Fruit fly (Drosophila melanogaster) whole organism, adult: ENCODE results near the gene Pex10.
A peak's percentile ranks its signal among the peaks of the same experiment; 100 is the strongest.

ENCODE experiments used
- CG11617 ChIP-seq: fragments of 200-800 bp; sonication (Bioruptor generic); optimal IDR thresholded peaks from 2 replicates; lab custom pipeline; 2017; ENCODE audit warnings: mild to moderate bottlenecking, missing biosample characterization, missing genetic modification reagents, missing genetic modification characterization
- CG12768 ChIP-seq: fragments of 200-800 bp; sonication (Bioruptor generic); optimal IDR thresholded peaks from 2 replicates; lab custom pipeline; 2017; ENCODE audit warnings: missing biosample characterization, missing genetic modification characterization, mild to moderate bottlenecking, moderate library complexity, missing genetic modification reagents
- CG14711 ChIP-seq: fragments of 200-800 bp; sonication (Bioruptor generic); optimal IDR thresholded peaks from 2 replicates; lab custom pipeline; 2018; ENCODE audit warnings: missing biosample characterization, mild to moderate bottlenecking, missing genetic modification characterization, moderate library complexity
- CG1620 ChIP-seq: fragments of 200-800 bp; sonication (Bioruptor generic); optimal IDR thresholded peaks from 2 replicates; lab custom pipeline; 2016; ENCODE audit warnings: missing biosample characterization, missing genetic modification characterization
- CG33017 ChIP-seq: fragments of 200-800 bp; sonication (Bioruptor generic); optimal IDR thresholded peaks from 2 replicates; lab custom pipeline; 2018; ENCODE audit warnings: missing biosample characterization, mild to moderate bottlenecking, missing genetic modification characterization, moderate library complexity
- CG5204 ChIP-seq: fragments of 200-800 bp; sonication (Bioruptor generic); optimal IDR thresholded peaks from 2 replicates; lab custom pipeline; 2016; ENCODE audit warnings: missing biosample characterization, missing genetic modification characterization
- CG7045 ChIP-seq: fragments of 200-800 bp; sonication (Bioruptor generic); optimal IDR thresholded peaks from 2 replicates; lab custom pipeline; 2017; ENCODE audit warnings: missing biosample characterization, mild to moderate bottlenecking, missing genetic modification characterization
- CG7101 ChIP-seq: fragments of 200-800 bp; sonication (Bioruptor generic); optimal IDR thresholded peaks from 2 replicates; lab custom pipeline; 2018; ENCODE audit warnings: missing biosample characterization, mild to moderate bottlenecking, missing genetic modification characterization, moderate library complexity
- Clk ChIP-seq: fragments of 200-800 bp; sonication (Bioruptor generic); optimal IDR thresholded peaks from 2 replicates; lab custom pipeline; 2017; ENCODE audit warnings: missing biosample characterization, missing genetic modification characterization
- Crg-1 ChIP-seq: fragments of 200-800 bp; sonication (Bioruptor generic); optimal IDR thresholded peaks from 2 replicates; lab custom pipeline; 2016; ENCODE audit warnings: missing biosample characterization, missing genetic modification characterization
- Hr96 ChIP-seq: fragments of 200-800 bp; sonication (Bioruptor generic); optimal IDR thresholded peaks from 2 replicates; lab custom pipeline; 2016; ENCODE audit warnings: missing biosample characterization, missing genetic modification characterization
- Mnt ChIP-seq: fragments of 200-800 bp; sonication (Bioruptor generic); optimal IDR thresholded peaks from 2 replicates; lab custom pipeline; 2016; ENCODE audit warnings: missing biosample characterization, mild to moderate bottlenecking, missing genetic modification characterization
- bab1 ChIP-seq: fragments of 200-800 bp; sonication (Bioruptor generic); optimal IDR thresholded peaks from 3 replicates; lab custom pipeline; 2019; ENCODE audit warnings: missing biosample characterization, mild to moderate bottlenecking, missing genetic modification characterization, moderate library complexity
- cic ChIP-seq: fragments of 200-800 bp; sonication (Bioruptor generic); optimal IDR thresholded peaks from 2 replicates; lab custom pipeline; 2017; ENCODE audit warnings: missing biosample characterization, mild to moderate bottlenecking, missing genetic modification characterization, moderate library complexity
- cnc ChIP-seq, 2 experiments: fragments of >200 bp; optimal IDR thresholded peaks; 2 replicates each; lab custom pipeline; 2017
- kay ChIP-seq: fragments of 200-800 bp; sonication (Bioruptor generic); peaks from one replicate; lab custom pipeline; 2016; ENCODE audit warnings: missing biosample characterization, missing genetic modification characterization, borderline replicate concordance
- ovo ChIP-seq: fragments of 200-800 bp; sonication (Bioruptor generic); optimal IDR thresholded peaks from 2 replicates; lab custom pipeline; 2016; ENCODE audit warnings: missing biosample characterization, missing genetic modification characterization
- pad ChIP-seq: fragments of 200-800 bp; sonication (Bioruptor generic); optimal IDR thresholded peaks from 3 replicates; lab custom pipeline; 2017; ENCODE audit warnings: missing biosample characterization, missing genetic modification characterization, mild to moderate bottlenecking, moderate library complexity, missing genetic modification reagents
- tj ChIP-seq: fragments of 200-800 bp; sonication (Bioruptor generic); optimal IDR thresholded peaks from 3 replicates; lab custom pipeline; 2017; ENCODE audit warnings: missing biosample characterization, mild to moderate bottlenecking, missing genetic modification characterization, moderate library complexity
- toe ChIP-seq: fragments of 200-800 bp; sonication (Bioruptor generic); optimal IDR thresholded peaks from 2 replicates; lab custom pipeline; 2016; ENCODE audit warnings: missing biosample characterization, missing genetic modification characterization

Gene Pex10

DNA sequence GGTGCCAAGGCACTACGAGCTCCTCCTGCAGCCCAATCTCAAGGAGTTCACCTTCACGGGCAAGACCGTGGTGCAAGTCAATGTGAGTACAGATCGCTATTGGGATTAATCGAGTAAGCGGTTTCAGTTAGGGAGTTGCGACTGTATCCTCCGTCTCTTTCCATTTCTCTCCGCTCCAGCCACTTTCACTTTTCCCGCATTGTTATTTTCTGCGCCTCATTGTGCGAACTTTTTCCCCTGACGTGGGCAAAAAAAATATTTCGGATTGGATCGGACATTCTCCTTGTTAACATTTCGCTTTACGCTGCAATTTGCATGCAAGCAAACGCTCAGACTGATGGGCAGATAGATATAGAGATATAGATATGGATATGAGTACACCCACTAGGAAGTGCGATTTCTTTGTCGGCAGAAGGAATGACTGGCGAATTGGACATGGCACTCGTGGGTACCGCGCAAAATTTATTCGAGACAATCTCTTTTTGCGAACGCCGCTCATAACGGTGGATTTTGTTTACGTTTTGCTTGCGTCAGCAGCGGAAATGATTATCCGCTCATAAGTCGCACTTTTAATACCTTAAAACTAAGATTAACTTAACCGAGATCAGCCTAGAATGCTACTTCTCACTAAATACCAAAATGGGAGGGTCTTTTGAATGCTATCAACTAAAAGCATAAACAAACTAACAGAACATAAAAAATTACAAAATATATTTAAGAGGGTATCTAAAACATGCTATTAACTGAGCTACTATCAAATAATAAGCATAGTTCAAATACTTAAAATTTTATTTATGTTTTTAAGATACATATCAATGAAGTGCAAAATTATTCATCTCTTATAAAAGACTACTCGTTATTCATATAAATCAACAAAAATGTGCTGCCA lies 39.1 kb upstream of the Pex10 start:
- no peak for TF ChIP-seq ovo
- no peak for TF ChIP-seq Crg-1
- TF ChIP-seq CG33017 (tag; lab: Kevin White, UChicago): no peak
- peak; percentile 97 for TF ChIP-seq tj (GFP tag; lab: Kevin White, UChicago)
- no peak for TF ChIP-seq CG5204 (GFP tag; lab: Kevin White, UChicago)
- no peak for TF ChIP-seq CG1620 (GFP tag; lab: Kevin White, UChicago)
- TF ChIP-seq toe: no peak
- TF ChIP-seq bab1 (GFP tag; lab: Kevin White, UChicago): peak; percentile 58
- TF ChIP-seq Clk: no peak

DNA sequence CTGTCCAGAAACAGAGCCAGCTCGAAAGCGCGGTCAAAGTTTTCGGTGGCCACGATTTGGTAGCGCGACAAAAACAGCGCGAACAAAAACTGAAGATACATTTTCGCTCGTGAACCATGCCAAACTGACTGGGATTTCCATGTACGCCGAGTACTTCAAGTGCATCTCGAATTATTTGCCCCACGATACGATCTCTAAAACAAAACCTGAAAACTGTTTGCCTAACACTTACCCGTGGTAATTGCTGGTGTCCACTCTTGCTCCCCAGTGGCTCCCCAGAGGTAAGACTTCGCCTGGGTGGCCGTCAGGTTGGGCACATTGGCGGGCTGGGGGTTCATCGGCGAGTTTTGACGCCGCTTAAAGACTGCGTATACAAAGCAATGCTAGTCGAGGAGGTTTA lies 26.9 kb upstream of the Pex10 start, which contains the start of gene Ir62a:
TSS of gene Ir62a (minus strand) at position 101 of the 400 bp plus-strand sequence.
- TF ChIP-seq CG12768 (GFP tag; lab: Kevin White, UChicago): no peak

DNA sequence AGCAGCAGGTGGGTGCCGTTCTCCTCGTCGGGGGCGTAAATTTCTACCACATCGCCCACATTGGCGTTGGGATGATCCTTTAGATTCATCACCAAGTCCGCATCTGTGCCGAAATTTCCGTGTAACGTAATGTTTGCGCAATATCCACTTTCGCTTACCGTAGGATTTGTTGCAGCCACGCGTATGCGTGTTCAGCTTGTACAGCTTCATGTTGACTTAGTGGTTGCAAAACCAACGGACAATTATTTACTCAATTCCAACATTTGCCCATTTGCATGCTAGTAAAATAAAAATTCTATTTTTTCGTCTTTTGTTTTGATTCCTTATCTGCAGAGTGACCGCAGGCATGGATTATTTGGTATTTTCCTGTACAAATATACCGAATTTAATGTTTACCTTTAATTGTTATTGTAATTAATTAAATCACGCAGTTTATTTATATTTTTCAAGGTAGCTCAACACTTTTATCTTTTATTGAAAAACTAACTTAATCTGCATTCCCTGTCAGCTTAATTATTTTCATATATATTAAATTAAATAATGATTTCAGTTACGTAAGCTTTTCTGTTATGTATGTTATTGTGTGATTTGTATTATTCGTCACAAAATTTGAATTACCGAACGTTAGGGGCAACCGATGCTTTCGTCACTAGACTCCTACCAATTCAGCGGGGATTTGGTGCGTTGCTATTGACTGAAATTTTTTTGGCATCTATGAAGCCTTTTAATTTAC lies 24.2 kb upstream of the Pex10 start, which contains the start of gene Iml1:
TSS of gene Iml1 (minus strand) at position 336 of the 733 bp plus-strand sequence.
- TF ChIP-seq Crg-1: peak; percentile 12
- TF ChIP-seq Mnt (GFP tag; lab: Kevin White, UChicago): no peak
- no peak for TF ChIP-seq cnc (optimal IDR thresholded peaks at IDR 0.05; lab: Kevin White, UChicago)
- no peak for TF ChIP-seq CG1620 (GFP tag; lab: Kevin White, UChicago)
- no peak for TF ChIP-seq Clk
- TF ChIP-seq toe: no peak
- TF ChIP-seq pad: no peak
- no peak for TF ChIP-seq CG7045
- no peak for TF ChIP-seq tj (GFP tag; lab: Kevin White, UChicago)
- no peak for TF ChIP-seq ovo
- TF ChIP-seq Hr96 (GFP tag; lab: Kevin White, UChicago): no peak
- TF ChIP-seq bab1 (GFP tag; lab: Kevin White, UChicago): peak; percentile 14
- TF ChIP-seq CG11617: peak; percentile 42
- TF ChIP-seq CG12768 (GFP tag; lab: Kevin White, UChicago): no peak
- TF ChIP-seq kay (GFP tag; lab: Kevin White, UChicago): no peak
- TF ChIP-seq CG33017 (tag; lab: Kevin White, UChicago): peak; percentile 17
- peak; percentile 27 for TF ChIP-seq CG14711 (tag; lab: Kevin White, UChicago)
- TF ChIP-seq CG7101: peak; percentile 49
- no peak for TF ChIP-seq cic (GFP tag; lab: Kevin White, UChicago)
- no peak for TF ChIP-seq CG5204 (GFP tag; lab: Kevin White, UChicago)

DNA sequence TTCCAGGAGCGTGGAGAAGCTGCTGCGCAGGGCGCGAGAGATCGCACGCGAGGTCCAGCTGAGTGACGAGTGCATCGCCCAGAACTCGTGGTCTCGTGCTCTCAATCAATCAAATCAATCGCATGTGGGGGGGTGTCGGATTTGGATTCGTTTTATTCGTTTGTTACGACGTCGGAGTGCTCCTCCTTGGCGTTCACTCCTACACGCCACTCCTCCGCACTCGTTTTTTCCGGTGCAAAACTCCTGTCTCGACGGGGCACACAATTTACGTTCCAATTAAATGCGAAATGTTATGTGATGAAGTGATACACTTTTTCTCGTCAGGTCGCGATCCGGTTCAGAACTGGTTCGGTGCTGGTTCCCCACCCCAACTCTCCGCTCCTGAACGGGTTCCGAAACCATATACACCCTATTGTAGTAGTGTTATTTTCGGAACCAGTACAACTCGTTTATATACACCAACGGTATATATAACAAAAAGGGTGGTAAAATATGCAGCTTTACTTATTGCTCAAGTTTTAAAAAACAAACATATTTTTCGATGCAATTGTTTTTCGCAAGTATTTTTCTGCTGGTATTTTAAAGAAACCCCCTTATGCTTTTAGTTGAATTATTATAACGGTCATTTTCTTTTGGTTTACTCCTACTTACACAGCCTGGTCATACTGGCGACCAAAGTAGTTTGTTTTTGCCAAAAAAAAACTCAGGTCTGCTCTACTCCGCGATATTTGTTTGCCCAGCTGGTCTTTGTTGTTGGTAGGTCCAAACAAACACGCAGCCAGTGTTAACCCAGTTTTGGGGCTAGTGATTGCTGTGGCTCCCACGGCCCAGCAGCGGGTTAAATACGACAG lies 21.3 kb upstream of the Pex10 start, which contains the start of the genes CG12091 and pns:
TSS of gene CG12091 (minus strand) at position 349 of the 851 bp plus-strand sequence.
TSS of gene pns (plus strand) at position 651 of the 851 bp plus-strand sequence.
- TF ChIP-seq tj (GFP tag; lab: Kevin White, UChicago): peak; percentile 28
- no peak for TF ChIP-seq CG33017 (tag; lab: Kevin White, UChicago)
- peak; percentile 72 for TF ChIP-seq pad
- no peak for TF ChIP-seq cnc (optimal IDR thresholded peaks at IDR 0.05; lab: Kevin White, UChicago)
- TF ChIP-seq Crg-1: peak; percentile 59
- TF ChIP-seq toe: peak; percentile 80
- peak; percentile 46 for TF ChIP-seq Clk
- peak; percentile 63 for TF ChIP-seq bab1 (GFP tag; lab: Kevin White, UChicago)
- TF ChIP-seq ovo: peak; percentile 67
- TF ChIP-seq CG7101: peak; percentile 41
- TF ChIP-seq CG1620 (GFP tag; lab: Kevin White, UChicago): peak; percentile 50
- TF ChIP-seq cic (GFP tag; lab: Kevin White, UChicago): peak; percentile 40
- peak; percentile 57 for TF ChIP-seq Hr96 (GFP tag; lab: Kevin White, UChicago)
- peak; percentile 45 for TF ChIP-seq CG14711 (tag; lab: Kevin White, UChicago)
- peak; percentile 59 for TF ChIP-seq CG7045
- no peak for TF ChIP-seq CG5204 (GFP tag; lab: Kevin White, UChicago)
- peak; percentile 60 for TF ChIP-seq Mnt (GFP tag; lab: Kevin White, UChicago)
- no peak for TF ChIP-seq kay (GFP tag; lab: Kevin White, UChicago)
- peak; percentile 50 for TF ChIP-seq CG11617
- TF ChIP-seq CG12768 (GFP tag; lab: Kevin White, UChicago): peak; percentile 24

DNA sequence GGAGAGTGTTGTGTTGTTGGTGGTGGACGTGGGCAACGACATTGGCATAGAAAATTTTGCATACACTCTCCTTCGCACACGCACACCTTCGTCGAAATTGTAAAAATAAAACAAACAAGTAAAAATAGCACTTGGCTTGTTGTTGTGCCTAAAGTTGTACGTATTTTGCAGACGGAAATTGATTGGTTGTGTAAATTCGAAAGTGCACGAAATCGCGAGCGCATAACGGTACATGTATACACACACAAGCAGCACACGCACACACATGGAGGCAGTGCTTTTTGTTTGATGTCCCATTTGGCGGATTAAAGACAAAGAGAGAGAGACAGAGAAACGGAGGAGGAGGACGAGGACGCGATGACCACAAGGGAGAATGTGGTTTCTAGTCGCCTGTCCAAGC lies 20.7 kb upstream of the Pex10 start:
- TF ChIP-seq cic (GFP tag; lab: Kevin White, UChicago) (no peak), CG7101 (no peak), ovo (peak; percentile 88)
